Worm (Caenorhabditis elegans) whole organism, young adult: ENCODE results near the gene cpr-1.
A peak's percentile ranks its signal among the peaks of the same experiment; 100 is the strongest.

Experiments
- C17E4.6 ChIP-seq: fragments of 200-800 bp; sonication (Bioruptor generic); IDR thresholded peaks from 2 replicates; pipeline ENCODE4 v1.3.6; 2022; ENCODE audit warnings: missing genetic modification reagents, missing genetic modification characterization, missing compliant biosample characterization
- F10E7.11 ChIP-seq: sonication (generic microtip); optimal IDR thresholded peaks from 2 replicates; lab custom pipeline; 2017; ENCODE audit warnings: mild to moderate bottlenecking, missing genetic modification characterization, moderate library complexity, missing compliant biosample characterization
- F33H1.4 ChIP-seq: fragments of 200-800 bp; sonication (Bioruptor generic); IDR thresholded peaks from 2 replicates; pipeline ENCODE4 v1.3.6; 2022; ENCODE audit warnings: missing genetic modification reagents, missing genetic modification characterization, missing compliant biosample characterization
- F39B2.1 ChIP-seq: fragments of 200-800 bp; sonication (Bioruptor generic); IDR thresholded peaks from 2 replicates; pipeline ENCODE4 v1.3.6; 2022; ENCODE audit warnings: missing genetic modification reagents, missing genetic modification characterization, missing compliant biosample characterization
- F49E8.2 ChIP-seq: sonication (generic microtip); optimal IDR thresholded peaks from 3 replicates; lab custom pipeline; 2017; ENCODE audit warnings: missing genetic modification characterization, mild to moderate bottlenecking, missing compliant biosample characterization, antibody characterized with exemption, moderate library complexity; ENCODE audit not compliant: insufficient read depth
- F52B5.7 ChIP-seq: sonication (generic microtip); optimal IDR thresholded peaks from 2 replicates; lab custom pipeline; 2016; ENCODE audit warnings: mild to moderate bottlenecking, missing genetic modification characterization, missing compliant biosample characterization
- F57C9.4 ChIP-seq: sonication (generic microtip); optimal IDR thresholded peaks from 2 replicates; lab custom pipeline; 2017; ENCODE audit warnings: mild to moderate bottlenecking, missing genetic modification characterization, missing compliant biosample characterization
- K11D2.4 ChIP-seq: fragments of 200-800 bp; sonication (Bioruptor generic); IDR thresholded peaks from 2 replicates; pipeline ENCODE4 v1.3.6; 2022; ENCODE audit warnings: missing genetic modification reagents, missing genetic modification characterization, missing compliant biosample characterization
- T26A5.8 ChIP-seq: sonication (generic microtip); optimal IDR thresholded peaks from 2 replicates; lab custom pipeline; 2016; ENCODE audit warnings: missing genetic modification characterization, missing compliant biosample characterization
- Y56A3A.18 ChIP-seq: fragments of 200-800 bp; sonication (Bioruptor generic); IDR thresholded peaks from 2 replicates; pipeline ENCODE4 v1.3.6; 2022; ENCODE audit warnings: missing genetic modification reagents, missing genetic modification characterization, missing compliant biosample characterization
- Y79H2A.3 ChIP-seq: fragments of 200-800 bp; sonication (Bioruptor generic); conservative IDR thresholded peaks from 2 replicates; pipeline ENCODE4 v1.3.6; 2022; ENCODE audit warnings: missing genetic modification reagents, missing genetic modification characterization, missing compliant biosample characterization
- ZK185.1 ChIP-seq: sonication (generic microtip); optimal IDR thresholded peaks from 2 replicates; lab custom pipeline; 2016; ENCODE audit warnings: mild to moderate bottlenecking, missing genetic modification characterization, missing compliant biosample characterization; ENCODE audit not compliant: poor library complexity, severe bottlenecking
- ceh-100 ChIP-seq: fragments of 200-800 bp; sonication (Bioruptor generic); IDR thresholded peaks from 2 replicates; pipeline ENCODE4 v1.3.6; 2022; ENCODE audit warnings: missing genetic modification reagents, missing genetic modification characterization, missing compliant biosample characterization
- ceh-27 ChIP-seq: fragments of 200-800 bp; sonication (Bioruptor generic); optimal IDR thresholded peaks from 2 replicates; lab custom pipeline; 2018; ENCODE audit warnings: mild to moderate bottlenecking, missing genetic modification characterization, moderate library complexity, missing compliant biosample characterization
- ceh-58 ChIP-seq: fragments of 200-800 bp; sonication (Bioruptor generic); IDR thresholded peaks from 2 replicates; pipeline ENCODE4 v1.3.6; 2022; ENCODE audit warnings: missing genetic modification characterization, missing compliant biosample characterization
- ceh-91 ChIP-seq: fragments of 200-800 bp; sonication (Bioruptor generic); IDR thresholded peaks from 2 replicates; pipeline ENCODE4 v1.3.6; 2022; ENCODE audit warnings: missing genetic modification reagents, missing genetic modification characterization, missing compliant biosample characterization
- efl-1 ChIP-seq: fragments of 150-350 bp; optimal IDR thresholded peaks from 2 replicates; lab custom pipeline; 2014; ENCODE audit warnings: missing biosample characterization, missing genetic modification reagents, missing genetic modification characterization
- egl-18 ChIP-seq: fragments of 200-800 bp; sonication (Bioruptor generic); IDR thresholded peaks from 2 replicates; pipeline ENCODE4 v1.3.6; 2022; ENCODE audit warnings: missing genetic modification reagents, missing genetic modification characterization, missing compliant biosample characterization
- ekl-4 ChIP-seq: fragments of 200-800 bp; sonication (Bioruptor generic); IDR thresholded peaks from 2 replicates; pipeline ENCODE4 v1.3.6; 2022; ENCODE audit warnings: missing genetic modification reagents, missing genetic modification characterization, missing compliant biosample characterization
- him-1 ChIP-seq: sonication (generic microtip); optimal IDR thresholded peaks from 2 replicates; lab custom pipeline; 2016; ENCODE audit warnings: missing genotype, missing genetic modification reagents, missing genetic modification characterization, missing compliant biosample characterization
- hlh-12 ChIP-seq: sonication (generic microtip); optimal IDR thresholded peaks from 2 replicates; lab custom pipeline; 2016; ENCODE audit warnings: missing genetic modification characterization, missing compliant biosample characterization
- hlh-26 ChIP-seq: fragments of 200-800 bp; sonication (Bioruptor generic); conservative IDR thresholded peaks from 2 replicates; pipeline ENCODE4 v1.3.6; 2022; ENCODE audit warnings: missing genetic modification reagents, missing genetic modification characterization, missing compliant biosample characterization
- hmg-1.2 ChIP-seq: fragments of 200-800 bp; sonication (Bioruptor generic); IDR thresholded peaks from 2 replicates; pipeline ENCODE4 v1.3.6; 2022; ENCODE audit warnings: missing genetic modification reagents, missing genetic modification characterization, missing compliant biosample characterization
- hrde-1 ChIP-seq: sonication (generic microtip); optimal IDR thresholded peaks from 2 replicates; lab custom pipeline; 2016; ENCODE audit warnings: missing genetic modification characterization, mild to moderate bottlenecking, missing compliant biosample characterization, moderate library complexity, missing genotype, missing genetic modification reagents, borderline replicate concordance
- let-526 ChIP-seq: fragments of 200-800 bp; sonication (Bioruptor generic); IDR thresholded peaks from 2 replicates; pipeline ENCODE4 v1.3.6; 2022; ENCODE audit warnings: missing genetic modification reagents, missing genetic modification characterization, missing compliant biosample characterization
- let-607 ChIP-seq, 2 experiments: fragments of 200-800 bp in 1 of 2; sonication (Bioruptor generic) in 1 of 2; sonication (generic microtip) in 1 of 2; optimal IDR thresholded peaks; 2 replicates each; lab custom pipeline; 2016 to 2018; ENCODE audit warnings: mild to moderate bottlenecking in 2 of 2, missing compliant biosample characterization in 2 of 2, missing genetic modification characterization in 2 of 2, moderate library complexity in 2 of 2, missing genotype in 1 of 2
- lin-26 ChIP-seq: fragments of 200-800 bp; sonication (Bioruptor generic); IDR thresholded peaks from 2 replicates; pipeline ENCODE4 v1.3.6; 2022; ENCODE audit warnings: missing genetic modification reagents, missing genetic modification characterization, missing compliant biosample characterization
- lin-35 ChIP-seq, 3 experiments: fragments of 150-350 bp in 2 of 3; sonication (generic microtip) in 1 of 3; optimal IDR thresholded peaks; 2 replicates each; lab custom pipeline; 2014 to 2018; ENCODE audit warnings: missing biosample characterization in 3 of 3, missing genetic modification characterization in 3 of 3, missing genetic modification reagents in 3 of 3
- madf-3 ChIP-seq: fragments of 200-800 bp; sonication (Bioruptor generic); IDR thresholded peaks from 2 replicates; pipeline ENCODE4 v1.3.6; 2022; ENCODE audit warnings: missing genetic modification reagents, missing genetic modification characterization, missing compliant biosample characterization
- madf-6 ChIP-seq: fragments of 200-800 bp; sonication (Bioruptor generic); IDR thresholded peaks from 2 replicates; pipeline ENCODE4 v1.3.6; 2022; ENCODE audit warnings: missing genetic modification reagents, missing genetic modification characterization, missing compliant biosample characterization
- madf-8 ChIP-seq: fragments of 200-800 bp; sonication (Bioruptor generic); conservative IDR thresholded peaks from 2 replicates; pipeline ENCODE4 v1.3.6; 2022; ENCODE audit warnings: missing genetic modification reagents, missing genetic modification characterization, missing compliant biosample characterization
- mxl-1 ChIP-seq: sonication (generic microtip); optimal IDR thresholded peaks from 2 replicates; lab custom pipeline; 2016; ENCODE audit warnings: missing genetic modification characterization, missing compliant biosample characterization
- nfya-1 ChIP-seq: sonication (generic microtip); optimal IDR thresholded peaks from 2 replicates; lab custom pipeline; 2017; ENCODE audit warnings: antibody characterized with exemption, missing compliant biosample characterization, missing genetic modification characterization, borderline replicate concordance; ENCODE audit not compliant: insufficient read depth
- nhr-90 ChIP-seq: sonication (generic microtip); optimal IDR thresholded peaks from 2 replicates; lab custom pipeline; 2016; ENCODE audit warnings: missing genotype, mild to moderate bottlenecking, missing genetic modification characterization, missing compliant biosample characterization
- pbrm-1 ChIP-seq: fragments of 200-800 bp; sonication (Bioruptor generic); IDR thresholded peaks from 2 replicates; pipeline ENCODE4 v1.3.6; 2022; ENCODE audit warnings: missing genetic modification reagents, missing genetic modification characterization, missing compliant biosample characterization
- pha-4 ChIP-seq: fragments of 150-350 bp; sonication (generic microtip); optimal IDR thresholded peaks from 2 replicates; lab custom pipeline; 2014; ENCODE audit warnings: missing biosample characterization, missing genetic modification reagents, missing genetic modification characterization
- rpc-1 ChIP-seq, 2 experiments: fragments of 150-350 bp in 1 of 2; sonication (generic microtip) in 1 of 2; optimal IDR thresholded peaks; 2 replicates each; lab custom pipeline; 2014 to 2018; ENCODE audit warnings: missing biosample characterization in 1 of 2, missing genetic modification characterization in 1 of 2, missing genetic modification reagents in 1 of 2, missing genotype in 1 of 2
- snpc-1.3 ChIP-seq: sonication (generic microtip); optimal IDR thresholded peaks from 2 replicates; lab custom pipeline; 2017; ENCODE audit warnings: missing genetic modification characterization, mild to moderate bottlenecking, missing compliant biosample characterization, antibody characterized with exemption, moderate library complexity, missing genotype, missing genetic modification reagents; ENCODE audit not compliant: insufficient read depth
- snpc-3.4 ChIP-seq: sonication (generic microtip); optimal IDR thresholded peaks from 2 replicates; lab custom pipeline; 2017; ENCODE audit warnings: missing genetic modification characterization, mild to moderate bottlenecking, missing compliant biosample characterization, antibody characterized with exemption, moderate library complexity, missing genotype, missing genetic modification reagents
- sptf-2 ChIP-seq: fragments of 200-800 bp; sonication (Bioruptor generic); optimal IDR thresholded peaks from 2 replicates; lab custom pipeline; 2018; ENCODE audit warnings: mild to moderate bottlenecking, missing genetic modification characterization, missing compliant biosample characterization
- tbx-9 ChIP-seq: sonication (generic microtip); optimal IDR thresholded peaks from 2 replicates; lab custom pipeline; 2016; ENCODE audit warnings: borderline replicate concordance, missing genetic modification characterization, inconsistent platforms, missing compliant biosample characterization
- xnd-1 ChIP-seq: sonication (generic microtip); optimal IDR thresholded peaks from 2 replicates; lab custom pipeline; 2016; ENCODE audit warnings: missing genotype, missing genetic modification reagents, missing genetic modification characterization, missing compliant biosample characterization
- zfh-2 ChIP-seq: fragments of 200-800 bp; sonication (Bioruptor generic); conservative IDR thresholded peaks from 2 replicates; pipeline ENCODE4 v1.3.6; 2022; ENCODE audit warnings: missing genetic modification reagents, missing genetic modification characterization, missing compliant biosample characterization
- zim-3 ChIP-seq: sonication (generic microtip); optimal IDR thresholded peaks from 2 replicates; lab custom pipeline; 2017; ENCODE audit warnings: mild to moderate bottlenecking, missing genetic modification characterization, moderate library complexity, missing compliant biosample characterization
- ztf-3 ChIP-seq: fragments of 200-800 bp; sonication (Bioruptor generic); optimal IDR thresholded peaks from 2 replicates; lab custom pipeline; 2018; ENCODE audit warnings: mild to moderate bottlenecking, missing genetic modification characterization, missing compliant biosample characterization
- ztf-6 ChIP-seq: fragments of 200-800 bp; sonication (Bioruptor generic); IDR thresholded peaks from 2 replicates; pipeline ENCODE4 v1.3.6; 2022; ENCODE audit warnings: missing genetic modification reagents, missing genetic modification characterization, missing compliant biosample characterization

Gene cpr-1

DNA sequence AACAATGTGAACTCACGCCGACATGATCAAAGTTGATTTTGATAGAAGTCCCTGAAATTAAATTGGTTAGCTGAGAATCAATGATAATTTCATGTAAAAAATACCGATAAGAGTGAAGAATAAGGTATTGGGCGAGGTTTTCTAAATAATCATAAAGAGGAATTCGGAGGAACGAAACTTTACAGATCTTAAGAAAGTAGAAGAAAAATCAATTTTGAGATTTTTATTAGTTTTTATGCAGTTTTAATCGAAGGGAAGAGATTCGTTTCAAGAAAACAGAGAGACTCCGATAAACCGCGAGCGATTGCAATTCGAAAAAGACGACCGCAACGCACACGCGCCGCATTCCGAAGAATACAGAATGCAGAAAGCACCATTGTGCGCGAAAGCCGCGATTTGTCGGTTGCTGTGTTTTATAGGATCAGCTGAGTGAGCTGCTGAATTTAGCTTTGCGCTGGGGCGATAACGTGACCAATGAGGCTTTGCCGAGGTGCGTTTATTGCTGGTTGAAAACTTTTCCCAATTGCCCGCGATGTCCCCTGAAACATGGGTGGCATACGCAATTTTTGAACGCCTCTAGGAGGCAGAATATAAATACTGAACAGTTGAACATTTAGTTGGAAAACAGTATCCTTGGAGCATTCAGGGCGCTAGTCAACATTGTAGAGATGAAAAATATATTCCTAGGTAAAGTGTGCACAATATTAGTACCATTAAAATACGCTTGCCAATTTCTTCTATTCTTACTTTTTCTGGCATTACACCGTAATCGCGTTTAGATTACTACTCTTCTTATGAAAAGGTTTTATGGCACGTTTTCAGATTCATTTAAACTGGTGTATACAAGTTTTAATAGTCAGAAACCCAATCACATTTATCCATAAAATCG is 4.6 kb downstream of the cpr-1 start, which contains the start of gene snr-4 (continued):
- TF ChIP-seq K11D2.4 (GFP tag; lab: Robert Waterston, UW) (peak; percentile 88), let-526 (GFP tag; lab: Robert Waterston, UW) (0 out of 2 replicates have a peak, but pooled peaks have one; percentile 39), hlh-26 (no peak), F10E7.11 (peak; percentile 7), rpc-1 (optimal IDR thresholded peaks at IDR 0.05; lab: Kevin White, UChicago) (no peak), rpc-1 (tag; optimal IDR thresholded peaks at IDR 0.05; lab: Kevin White, UChicago) (peak; percentile 11), madf-3 (peak; percentile 100), zfh-2 (GFP tag; lab: Robert Waterston, UW) (peak; percentile 91), F57C9.4 (tag; lab: Kevin White, UChicago) (peak; percentile 49), T26A5.8 (no peak), snpc-3.4 (peak; percentile 97), madf-6 (peak; percentile 88), sptf-2 (GFP tag; lab: Kevin White, UChicago) (no peak), him-1 (tag; lab: Kevin White, UChicago) (peak; percentile 92), zim-3 (no peak), ZK185.1 (tag; lab: Kevin White, UChicago) (peak; percentile 73), pha-4 (tag; lab: Kevin White, UChicago) (peak; percentile 49), xnd-1 (tag; lab: Kevin White, UChicago) (peak; percentile 61), ceh-58 (no peak), pbrm-1 (GFP tag; lab: Robert Waterston, UW) (peak; percentile 99), nfya-1 (tag; lab: Kevin White, UChicago) (no peak), egl-18 (GFP tag; lab: Robert Waterston, UW) (peak; percentile 76; the same call in 1 of the 2 replicates), F52B5.7 (peak; percentile 78), ceh-91 (GFP tag; lab: Robert Waterston, UW) (peak; percentile 83), Y79H2A.3 (GFP tag; lab: Robert Waterston, UW) (peak; percentile 79), ekl-4 (peak; percentile 97), F39B2.1 (GFP tag; lab: Robert Waterston, UW) (no peak), lin-26 (GFP tag; lab: Robert Waterston, UW) (peak; percentile 73), hmg-1.2 (GFP tag; lab: Robert Waterston, UW) (peak; percentile 97), C17E4.6 (GFP tag; lab: Robert Waterston, UW) (peak; percentile 97), snpc-1.3 (tag; lab: Kevin White, UChicago) (peak; percentile 94), ztf-3 (GFP tag; lab: Kevin White, UChicago) (peak; percentile 10), hrde-1 (tag; lab: Kevin White, UChicago) (peak; percentile 86), let-607 (tag; optimal IDR thresholded peaks at IDR 0.05; lab: Kevin White, UChicago) (peak; percentile 63 to 68), mxl-1 (tag; lab: Kevin White, UChicago) (no peak)

ce11 chrV:11982309-11982708 is 7.0 kb downstream of the cpr-1 start, which contains the start of gene rpt-1:
Gene rpt-1, minus strand, starts transcription at chrV:11982397.
- TF ChIP-seq hlh-12 (no peak), F49E8.2 (tag; lab: Kevin White, UChicago) (peak; percentile 51), Y56A3A.18 (GFP tag; lab: Robert Waterston, UW) (no peak), ztf-6 (GFP tag; lab: Robert Waterston, UW) (no peak), ceh-27 (GFP tag; lab: Kevin White, UChicago) (no peak), efl-1 (GFP tag; lab: Kevin White, UChicago) (peak; percentile 68), F33H1.4 (GFP tag; lab: Robert Waterston, UW) (0 out of 2 replicates have a peak, but pooled peaks have one; percentile 19), lin-35 (GFP tag; optimal IDR thresholded peaks at IDR 0.05; lab: Kevin White, UChicago) (peak in 1 of 3 experiments; percentile 62), madf-8 (0 out of 2 replicates have a peak, but pooled peaks have one; percentile 10), nhr-90 (tag; lab: Kevin White, UChicago) (no peak), tbx-9 (no peak), ceh-100 (GFP tag; lab: Robert Waterston, UW) (peak; percentile 68)
